Worm (Caenorhabditis elegans): ENCODE data around the gene C50B6.7.
A peak's percentile ranks its signal among the peaks of the same experiment; 100 is the strongest.

The C50B6.7 gene

ce11 chrV:13274615-13275014 is 50.2 kb downstream of the C50B6.7 start:
- TF ChIP-seq hmg-1.2 (GFP tag; IDR thresholded peaks at IDR 0.05) (no peak), cebp-1 (GFP tag; IDR thresholded peaks at IDR 0.05) (no peak), cebp-1 (tag; optimal IDR thresholded peaks at IDR 0.05) (peak; percentile 18), snpc-3.4 (tag; optimal IDR thresholded peaks at IDR 0.05) (no peak), F33H1.4 (GFP tag; IDR thresholded peaks at IDR 0.05) (no peak), nhr-80 (tag; optimal IDR thresholded peaks at IDR 0.05) (peak; percentile 56), dpff-1 (tag; optimal IDR thresholded peaks at IDR 0.05) (no peak), F57C9.4 (tag; optimal IDR thresholded peaks at IDR 0.05) (no peak), F52B5.7 (tag; optimal IDR thresholded peaks at IDR 0.05) (no peak), B0035.1 (tag; optimal IDR thresholded peaks at IDR 0.05) (no peak), lsl-1 (GFP tag; optimal IDR thresholded peaks at IDR 0.05) (no peak), pha-4 (tag; optimal IDR thresholded peaks at IDR 0.05) (no peak), nfyb-1 (GFP tag; IDR thresholded peaks at IDR 0.05) (0 out of 2 replicates have a peak, but pooled peaks have one; percentile 37)

DNA sequence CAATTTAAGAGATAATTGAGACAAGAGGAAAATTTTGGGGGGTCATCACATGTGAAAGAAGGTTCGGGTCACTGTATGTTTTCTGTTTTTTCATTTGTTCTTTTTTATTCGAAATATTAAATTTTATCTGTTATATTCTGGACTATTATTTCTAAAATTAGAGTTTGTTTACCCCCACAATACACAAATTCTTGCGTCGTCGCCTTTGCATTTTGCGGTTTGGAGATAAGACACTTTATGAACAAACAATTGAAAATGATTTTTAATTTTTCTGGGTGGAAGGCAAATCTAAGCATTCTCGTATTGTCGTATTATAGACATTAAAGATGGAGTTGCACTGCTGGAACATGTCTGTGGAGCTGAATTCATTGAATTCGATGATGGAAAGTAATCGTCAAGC is 51.5 kb downstream of the C50B6.7 start:
- TF ChIP-seq snpc-1.1 (tag; optimal IDR thresholded peaks at IDR 0.05; ENCODE audit: insufficient read depth) (no peak), ztf-6 (GFP tag; IDR thresholded peaks at IDR 0.05) (no peak), egrh-3 (GFP tag; IDR thresholded peaks at IDR 0.05) (no peak), hmg-1.2 (GFP tag; IDR thresholded peaks at IDR 0.05) (no peak), ceh-100 (GFP tag; IDR thresholded peaks at IDR 0.05) (no peak), hsf-1 (GFP tag; IDR thresholded peaks at IDR 0.05) (no peak), lsl-1 (GFP tag; optimal IDR thresholded peaks at IDR 0.05) (no peak), mes-4 (tag; optimal IDR thresholded peaks at IDR 0.05) (no peak), F37B4.10 (GFP tag; IDR thresholded peaks at IDR 0.05) (no peak), B0336.3 (GFP tag; IDR thresholded peaks at IDR 0.05) (no peak), attf-6 (GFP tag; IDR thresholded peaks at IDR 0.05) (no peak), cebp-1 (GFP tag; IDR thresholded peaks at IDR 0.05) (no peak), cebp-1 (tag; optimal IDR thresholded peaks at IDR 0.05) (no peak), ekl-4 (GFP tag; IDR thresholded peaks at IDR 0.05) (no peak), F23B12.7 (tag; optimal IDR thresholded peaks at IDR 0.05; ENCODE audit: insufficient read depth) (no peak), tbx-9 (tag; optimal IDR thresholded peaks at IDR 0.05; ENCODE audit: borderline replicate concordance) (no peak), B0261.1 (tag; optimal IDR thresholded peaks at IDR 0.05) (no peak), die-1 (tag; optimal IDR thresholded peaks at IDR 0.05) (no peak)

Data from whole organism, young adult.